Worm (Caenorhabditis elegans): ENCODE data around the gene T28F3.8.

DNA sequence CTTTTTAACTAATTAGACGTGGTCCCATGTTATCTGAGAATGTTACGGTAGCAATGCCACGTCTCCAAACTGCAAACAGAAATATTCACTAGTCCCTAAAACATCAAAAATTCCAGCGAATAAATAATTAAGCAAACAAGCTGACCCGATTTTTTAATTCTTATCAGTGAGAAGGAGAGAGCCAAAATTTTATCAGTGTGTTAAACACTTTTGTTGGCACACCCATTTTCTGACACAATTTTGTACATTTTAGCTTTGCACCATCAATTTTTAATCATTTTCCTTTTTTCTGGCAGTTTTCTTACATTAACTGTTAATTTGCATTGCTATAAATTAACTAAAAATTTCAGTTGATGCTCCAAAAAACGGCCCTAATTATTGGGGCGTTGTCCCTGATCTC is 13.3 kb upstream of the T28F3.8 start, which contains the start of gene C49C3.4:
- no peak for TF ChIP-seq egl-43 (GFP tag; IDR thresholded peaks at IDR 0.05)
- no peak for TF ChIP-seq ama-1 (optimal IDR thresholded peaks at IDR 0.05)
- no peak for TF ChIP-seq ztf-11 (tag; optimal IDR thresholded peaks at IDR 0.05)
- TF ChIP-seq ZK546.5 (tag; optimal IDR thresholded peaks at IDR 0.05): no peak
- no peak for TF ChIP-seq nhr-11 (tag; optimal IDR thresholded peaks at IDR 0.05)
- no peak for TF ChIP-seq lsy-2 (tag; optimal IDR thresholded peaks at IDR 0.05)
- peak; percentile 96 for TF ChIP-seq pqm-1 (tag; optimal IDR thresholded peaks at IDR 0.05)
- TF ChIP-seq nhr-76 (tag; optimal IDR thresholded peaks at IDR 0.05): no peak
